Worm (Caenorhabditis elegans): ENCODE results near the gene ZK354.8.
"Not testable (repeated sequence)": the region's sequence is repeated elsewhere in the genome, so short reads cannot be mapped to it uniquely, and the experiment has no call there.

DNA sequence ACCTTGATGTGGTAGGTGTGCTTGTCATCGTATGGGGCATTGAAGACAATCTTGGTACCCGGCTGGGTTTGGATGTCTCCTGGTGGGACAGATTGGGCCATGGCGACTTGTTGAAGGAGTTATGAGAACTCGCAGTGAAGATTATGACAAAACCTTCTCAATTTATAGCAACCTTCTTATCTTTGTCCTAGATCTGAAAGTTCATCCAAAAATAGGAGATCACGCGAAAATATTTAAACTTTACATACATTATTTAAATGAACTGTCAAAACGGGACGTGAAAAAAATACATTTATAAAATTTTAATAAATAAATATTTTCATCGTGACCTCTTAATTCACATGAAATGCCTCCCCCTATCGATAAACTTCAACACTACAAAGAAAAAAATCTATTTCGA, 7.1 kb upstream of the ZK354.8 start, which contains the start of the genes msp-59 and ZK354.2:
- TF ChIP-seq lin-15B, lin-39, nhr-76, snpc-4, ZK546.5, zag-1, nhr-28, ztf-4, nhr-11, nhr-25, mdl-1 (tag; optimal IDR thresholded peaks at IDR 0.05): not testable (repeated sequence)
